Fruit fly (Drosophila melanogaster): ENCODE measurements around the gene U2af38.

U2af38 gene

dm6 chr2L:246656-247340 lies 47.7 kb downstream of the U2af38 start (continued):
- TF ChIP-seq dmrt11E (tag; optimal IDR thresholded peaks at IDR 0.05) (no peak), CG18599 (GFP tag; optimal IDR thresholded peaks at IDR 0.05) (no peak), Fer1 (GFP tag; optimal IDR thresholded peaks at IDR 0.05) (peak; percentile 33), Bgb (GFP tag; IDR thresholded peaks at IDR 0.05; ENCODE audit: partially characterized antibody) (peak; percentile 23; the same call in 1 of the 2 replicates), CG8478 (optimal IDR thresholded peaks at IDR 0.05) (no peak), fru (optimal IDR thresholded peaks at IDR 0.05) (peak; percentile 33), CG7963 (GFP tag; IDR thresholded peaks at IDR 0.05; ENCODE audit: partially characterized antibody) (no peak), CG33213 (GFP tag; optimal IDR thresholded peaks at IDR 0.05) (no peak), CG14014 (GFP tag; IDR thresholded peaks at IDR 0.05) (peak; percentile 36; the same call in 1 of the 2 replicates), CG9215 (GFP tag; IDR thresholded peaks at IDR 0.05) (no peak), en (GFP tag; optimal IDR thresholded peaks at IDR 0.05) (no peak), CG7839 (tag; optimal IDR thresholded peaks at IDR 0.05) (no peak), chn (GFP tag; optimal IDR thresholded peaks at IDR 0.05) (peak; percentile 5), CG17912 (GFP tag; optimal IDR thresholded peaks at IDR 0.05) (no peak), gsb (GFP tag; IDR thresholded peaks at IDR 0.05) (no peak), Nf-YB (GFP tag; optimal IDR thresholded peaks at IDR 0.05) (peak; percentile 30), stc (GFP tag; IDR thresholded peaks at IDR 0.05) (0 out of 2 replicates have a peak, but pooled peaks have one; percentile 10)

- TF ChIP-seq CG12155 (GFP tag; optimal IDR thresholded peaks at IDR 0.05) (peak; percentile 7), CG17568 (GFP tag; optimal IDR thresholded peaks at IDR 0.05) (no peak), CG12219 (GFP tag; optimal IDR thresholded peaks at IDR 0.05) (no peak), CG10959 (GFP tag; IDR thresholded peaks at IDR 0.05) (no peak), Nf-YA (GFP tag; IDR thresholded peaks at IDR 0.05) (no peak), CG10267 (tag; optimal IDR thresholded peaks at IDR 0.05) (no peak), CG10654 (GFP tag; optimal IDR thresholded peaks at IDR 0.05) (no peak), crc (GFP tag; optimal IDR thresholded peaks at IDR 0.05) (no peak), CG2199 (GFP tag; IDR thresholded peaks at IDR 0.05) (0 out of 3 replicates have a peak, but pooled peaks have one; percentile 11), h (optimal IDR thresholded peaks at IDR 0.05) (no peak), shn (GFP tag; optimal IDR thresholded peaks at IDR 0.05) (no peak), sob (GFP tag; IDR thresholded peaks at IDR 0.05) (no peak), slbo (GFP tag; IDR thresholded peaks at IDR 0.05) (0 out of 2 replicates have a peak, but pooled peaks have one; percentile 3), CG2129 (GFP tag; IDR thresholded peaks at IDR 0.05; ENCODE audit: partially characterized antibody) (no peak), oc (tag; optimal IDR thresholded peaks at IDR 0.05) (peak; percentile 9), CG30431 (GFP tag; optimal IDR thresholded peaks at IDR 0.05) (no peak), Sin3A (optimal IDR thresholded peaks at IDR 0.05) (no peak), CG7745 (tag; optimal IDR thresholded peaks at IDR 0.05) (no peak), CG12071 (GFP tag; optimal IDR thresholded peaks at IDR 0.05) (no peak), Poxn (GFP tag; IDR thresholded peaks at IDR 0.05) (no peak), onecut (GFP tag; IDR thresholded peaks at IDR 0.05) (peak; percentile 75), Bgb (GFP tag; IDR thresholded peaks at IDR 0.05; ENCODE audit: partially characterized antibody) (no peak), gce (GFP tag; IDR thresholded peaks at IDR 0.05) (no peak), CG6813 (GFP tag; optimal IDR thresholded peaks at IDR 0.05) (no peak), CG6175 (GFP tag; IDR thresholded peaks at IDR 0.05) (no peak), bbx (GFP tag; IDR thresholded peaks at IDR 0.05; ENCODE audit: partially characterized antibody) (peak; percentile 12; the same call in 1 of the 2 replicates), hb (GFP tag; IDR thresholded peaks at IDR 0.05; ENCODE audit: partially characterized antibody) (no peak), CG17385 (GFP tag; optimal IDR thresholded peaks at IDR 0.05) (peak; percentile 14), tna (GFP tag; IDR thresholded peaks at IDR 0.05; ENCODE audit: partially characterized antibody) (no peak), HmgD (GFP tag; optimal IDR thresholded peaks at IDR 0.05) (no peak), NfI (GFP tag; optimal IDR thresholded peaks at IDR 0.05) (no peak), sd (tag; optimal IDR thresholded peaks at IDR 0.05) (peak; percentile 45), Dref (GFP tag; IDR thresholded peaks at IDR 0.05) (no peak), NFAT (GFP tag; IDR thresholded peaks at IDR 0.05) (no peak), Deaf1 (tag; optimal IDR thresholded peaks at IDR 0.05) (peak; percentile 67)
Observed at dm6 chr2L:244559-244958, 49.9 kb downstream of the U2af38 start.
